Worm (Caenorhabditis elegans) whole organism, early embryonic: ENCODE measurements around the gene Y43F8C.15.
"Not testable (repeated sequence)": the region's sequence is repeated elsewhere in the genome, so short reads cannot be mapped to it uniquely, and the experiment has no call there.

Experiments
- B0310.2 ChIP-seq: sonication (generic microtip); optimal IDR thresholded peaks from 2 replicates; lab custom pipeline; 2016; ENCODE audit warnings: mild to moderate bottlenecking, missing genetic modification characterization, missing compliant biosample characterization
- F13C5.2 ChIP-seq: sonication (generic microtip); optimal IDR thresholded peaks from 2 replicates; lab custom pipeline; 2017; ENCODE audit warnings: mild to moderate bottlenecking, missing genetic modification characterization, inconsistent platforms, missing compliant biosample characterization
- aly-1 ChIP-seq: sonication (generic microtip); optimal IDR thresholded peaks from 2 replicates; lab custom pipeline; 2016; ENCODE audit warnings: missing genetic modification characterization, missing compliant biosample characterization
- ama-1 ChIP-seq: fragments of 150-350 bp; optimal IDR thresholded peaks from 2 replicates; lab custom pipeline; 2014
- ceh-13 ChIP-seq: fragments of 200-800 bp; sonication (Bioruptor generic); optimal IDR thresholded peaks from 2 replicates; lab custom pipeline; 2018; ENCODE audit warnings: mild to moderate bottlenecking, missing genetic modification characterization, missing compliant biosample characterization
- ceh-36 ChIP-seq: sonication (generic microtip); optimal IDR thresholded peaks from 2 replicates; lab custom pipeline; 2016; ENCODE audit warnings: missing genetic modification characterization, inconsistent platforms, missing compliant biosample characterization
- ets-7 ChIP-seq: sonication (generic microtip); optimal IDR thresholded peaks from 2 replicates; lab custom pipeline; 2016; ENCODE audit warnings: missing genotype, missing genetic modification characterization, missing compliant biosample characterization
- flt-1 ChIP-seq: fragments of 200-800 bp; sonication (Bioruptor generic); IDR thresholded peaks from 2 replicates; pipeline ENCODE4 v1.3.6; 2022; ENCODE audit warnings: missing genetic modification characterization, missing compliant biosample characterization
- hmbx-1 ChIP-seq: sonication (generic microtip); optimal IDR thresholded peaks from 2 replicates; lab custom pipeline; 2016; ENCODE audit warnings: mild to moderate bottlenecking, missing genetic modification characterization, missing compliant biosample characterization
- hmg-4 ChIP-seq: fragments of 200-800 bp; sonication (Bioruptor generic); optimal IDR thresholded peaks from 2 replicates; lab custom pipeline; 2018; ENCODE audit warnings: mild to moderate bottlenecking, missing genetic modification characterization, missing compliant biosample characterization
- hnd-1 ChIP-seq: sonication (generic microtip); optimal IDR thresholded peaks from 2 replicates; lab custom pipeline; 2016; ENCODE audit warnings: missing genetic modification characterization, missing compliant biosample characterization
- pes-1 ChIP-seq: fragments of 200-800 bp; sonication (Bioruptor generic); IDR thresholded peaks from 2 replicates; pipeline ENCODE4 v1.3.6; 2022; ENCODE audit warnings: missing genetic modification reagents, missing genetic modification characterization, missing compliant biosample characterization
- scrt-1 ChIP-seq: fragments of 200-800 bp; sonication (Bioruptor generic); IDR thresholded peaks from 2 replicates; pipeline ENCODE4 v1.3.6; 2022; ENCODE audit warnings: missing genetic modification characterization, missing compliant biosample characterization
- sea-1 ChIP-seq: fragments of 200-800 bp; sonication (Bioruptor generic); conservative IDR thresholded peaks from 2 replicates; pipeline ENCODE4 v1.3.6; 2022; ENCODE audit warnings: missing genetic modification characterization, missing compliant biosample characterization
- tbx-11 ChIP-seq: fragments of 200-800 bp; sonication (Bioruptor generic); IDR thresholded peaks from 2 replicates; pipeline ENCODE4 v1.3.6; 2022; ENCODE audit warnings: missing genetic modification characterization, missing compliant biosample characterization
- tbx-37 ChIP-seq: fragments of 200-800 bp; sonication (Bioruptor generic); conservative IDR thresholded peaks from 2 replicates; pipeline ENCODE4 v1.3.6; 2022; ENCODE audit warnings: missing genetic modification reagents, missing genetic modification characterization, missing compliant biosample characterization
- tra-4 ChIP-seq: sonication (generic microtip); optimal IDR thresholded peaks from 2 replicates; lab custom pipeline; 2017; ENCODE audit warnings: missing genetic modification characterization, missing compliant biosample characterization

Gene Y43F8C.15

DNA sequence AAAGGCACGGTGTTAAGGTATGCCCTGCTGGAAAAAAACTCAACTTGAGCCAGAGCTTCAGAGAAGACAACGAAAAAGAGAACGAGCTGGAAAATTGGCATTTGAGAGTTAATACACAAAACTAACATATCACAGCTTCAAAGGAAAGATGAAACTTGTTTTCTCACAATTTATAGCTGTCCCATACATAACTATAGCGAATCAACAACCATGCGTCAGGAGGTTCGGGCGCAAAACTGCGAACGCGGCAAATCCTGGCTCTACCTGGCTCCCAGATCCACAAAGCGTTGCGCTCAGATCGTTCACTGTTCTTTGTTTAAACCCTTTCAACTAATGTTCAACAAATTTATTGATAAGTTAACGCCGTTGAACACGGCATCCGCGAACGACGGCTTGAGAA, at the start of gene Y43F8C.15:
TSS of gene Y43F8C.15 (minus strand) at position 101 of the 400 bp plus-strand sequence.
- not testable (repeated sequence) for TF ChIP-seq ceh-36 (tag; lab: Kevin White, UChicago); tbx-11 (GFP tag; lab: Robert Waterston, UW); pes-1 (GFP tag; lab: Robert Waterston, UW)

DNA sequence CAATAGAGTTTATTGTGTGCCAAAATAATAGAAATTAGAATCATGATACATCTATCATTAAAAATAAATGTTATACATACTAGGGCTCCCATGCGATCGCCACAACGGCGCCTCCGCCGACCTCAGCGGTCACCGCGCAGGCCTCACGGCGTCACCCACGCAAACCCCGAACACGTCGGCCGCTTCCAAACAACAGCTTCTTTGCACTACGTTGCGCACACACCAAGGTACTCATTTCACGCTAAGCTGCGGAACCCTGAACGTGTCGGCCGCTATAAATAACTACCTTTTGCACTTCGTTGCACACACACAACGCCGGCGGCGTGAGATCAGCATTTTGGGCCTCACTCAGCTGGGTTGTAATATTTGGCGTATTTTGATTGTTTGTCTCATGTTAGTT, 48.9 kb upstream of the Y43F8C.15 start:
- TF ChIP-seq ets-7: no peak
- TF ChIP-seq tra-4: no peak
- TF ChIP-seq tbx-37: no peak
- TF ChIP-seq ama-1: no peak
- no peak for TF ChIP-seq hmbx-1 (tag; lab: Kevin White, UChicago)
- no peak for TF ChIP-seq hnd-1 (tag; lab: Kevin White, UChicago)
- no peak for TF ChIP-seq F13C5.2 (tag; lab: Kevin White, UChicago)
- TF ChIP-seq ceh-36 (tag; lab: Kevin White, UChicago): no peak
- TF ChIP-seq ceh-13 (GFP tag; lab: Kevin White, UChicago): no peak
- no peak for TF ChIP-seq hmg-4 (GFP tag; lab: Kevin White, UChicago)
- no peak for TF ChIP-seq sea-1 (GFP tag; lab: Robert Waterston, UW)
- TF ChIP-seq scrt-1 (GFP tag; lab: Robert Waterston, UW): no peak
- TF ChIP-seq flt-1 (GFP tag; lab: Robert Waterston, UW): no peak
- no peak for TF ChIP-seq aly-1 (tag; lab: Kevin White, UChicago)
- TF ChIP-seq B0310.2 (tag; lab: Kevin White, UChicago): no peak

DNA sequence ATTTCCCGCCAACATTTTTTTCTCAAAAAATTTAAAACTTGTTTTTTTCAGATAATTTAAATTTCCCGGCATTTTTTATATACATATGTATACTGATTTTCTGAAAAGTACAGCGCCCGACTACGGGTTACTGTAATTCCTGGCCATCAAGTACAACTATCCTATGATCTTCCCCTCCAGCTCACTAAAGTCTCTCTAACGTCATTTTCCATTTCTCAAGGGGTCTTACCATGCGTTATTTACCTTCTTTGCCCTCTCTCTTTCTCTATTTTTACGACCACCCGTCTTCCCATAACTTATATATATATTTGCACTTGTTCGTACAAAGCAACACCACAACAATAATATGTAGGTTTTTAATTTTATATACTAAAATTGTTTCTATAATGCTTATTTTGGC, 45.8 kb upstream of the Y43F8C.15 start, which contains the start of gene W04E12.9:
TSS of gene W04E12.9 (plus strand) at position 301 of the 400 bp plus-strand sequence.
- TF ChIP-seq F13C5.2 (tag; lab: Kevin White, UChicago) (no peak), hmg-4 (GFP tag; lab: Kevin White, UChicago) (no peak), ama-1 (no peak), sea-1 (GFP tag; lab: Robert Waterston, UW) (no peak), pes-1 (GFP tag; lab: Robert Waterston, UW) (no peak), ets-7 (no peak), ceh-13 (GFP tag; lab: Kevin White, UChicago) (no peak), aly-1 (tag; lab: Kevin White, UChicago) (no peak), tbx-37 (no peak), ceh-36 (tag; lab: Kevin White, UChicago) (no peak)

DNA sequence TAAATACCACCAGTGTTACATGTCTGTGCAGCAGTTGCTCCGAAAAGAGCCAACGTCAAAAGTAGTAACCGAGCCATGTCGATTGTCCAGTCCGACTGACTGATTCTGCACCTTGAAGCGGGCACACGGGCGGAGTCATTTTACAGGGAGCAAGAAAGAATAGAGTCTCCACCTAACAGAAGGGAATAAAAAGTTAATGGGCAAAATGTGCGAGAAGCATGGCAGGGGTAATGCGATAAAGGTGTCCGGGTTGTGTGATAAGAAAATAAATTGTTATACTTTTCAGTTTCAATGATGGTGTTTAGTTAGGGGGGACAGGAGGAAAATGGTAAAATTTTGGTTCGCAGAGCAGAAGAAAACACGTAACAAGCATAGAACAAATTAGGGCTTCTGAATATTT, 44.8 kb upstream of the Y43F8C.15 start, which contains the start of gene clec-50:
TSS of gene clec-50 (minus strand) at position 109 of the 400 bp plus-strand sequence.
- TF ChIP-seq tbx-37: no peak
- TF ChIP-seq flt-1 (GFP tag; lab: Robert Waterston, UW): no peak
- TF ChIP-seq pes-1 (GFP tag; lab: Robert Waterston, UW): no peak
- no peak for TF ChIP-seq hmg-4 (GFP tag; lab: Kevin White, UChicago)
- no peak for TF ChIP-seq hmbx-1 (tag; lab: Kevin White, UChicago)
- no peak for TF ChIP-seq scrt-1 (GFP tag; lab: Robert Waterston, UW)
- TF ChIP-seq hnd-1 (tag; lab: Kevin White, UChicago): no peak
- TF ChIP-seq ceh-36 (tag; lab: Kevin White, UChicago): no peak
- no peak for TF ChIP-seq sea-1 (GFP tag; lab: Robert Waterston, UW)
- TF ChIP-seq ets-7: no peak
- TF ChIP-seq B0310.2 (tag; lab: Kevin White, UChicago): no peak
- TF ChIP-seq ama-1: no peak
- TF ChIP-seq aly-1 (tag; lab: Kevin White, UChicago): no peak
- TF ChIP-seq tbx-11 (GFP tag; lab: Robert Waterston, UW): no peak
- no peak for TF ChIP-seq tra-4
- TF ChIP-seq F13C5.2 (tag; lab: Kevin White, UChicago): no peak
- no peak for TF ChIP-seq ceh-13 (GFP tag; lab: Kevin White, UChicago)

DNA sequence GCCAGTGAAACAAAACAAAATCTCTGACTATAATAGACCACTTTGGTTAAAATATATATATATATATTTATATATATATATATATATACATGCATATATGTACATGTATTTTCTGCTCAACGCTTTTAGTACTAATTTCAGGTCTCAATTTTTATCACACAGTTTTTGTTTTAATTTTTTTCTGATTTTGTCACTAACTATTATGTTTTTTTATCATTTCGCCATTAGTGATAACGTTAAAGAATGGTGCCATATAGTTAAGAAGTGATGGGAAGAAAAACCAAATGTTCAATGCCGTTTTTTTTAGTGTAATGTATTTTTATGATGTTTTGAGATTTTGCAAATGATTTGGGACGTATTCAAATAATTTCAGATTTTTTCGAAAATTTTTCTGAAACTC, 43.9 kb upstream of the Y43F8C.15 start:
- TF ChIP-seq F13C5.2 (tag; lab: Kevin White, UChicago) (no peak), tbx-11 (GFP tag; lab: Robert Waterston, UW) (no peak), pes-1 (GFP tag; lab: Robert Waterston, UW) (no peak), sea-1 (GFP tag; lab: Robert Waterston, UW) (no peak), ceh-13 (GFP tag; lab: Kevin White, UChicago) (no peak), tbx-37 (no peak), ama-1 (no peak), flt-1 (GFP tag; lab: Robert Waterston, UW) (no peak), hmg-4 (GFP tag; lab: Kevin White, UChicago) (no peak), scrt-1 (GFP tag; lab: Robert Waterston, UW) (no peak), B0310.2 (tag; lab: Kevin White, UChicago) (no peak), aly-1 (tag; lab: Kevin White, UChicago) (no peak), hnd-1 (tag; lab: Kevin White, UChicago) (no peak), hmbx-1 (tag; lab: Kevin White, UChicago) (no peak), tra-4 (no peak), ceh-36 (tag; lab: Kevin White, UChicago) (no peak), ets-7 (no peak)

DNA sequence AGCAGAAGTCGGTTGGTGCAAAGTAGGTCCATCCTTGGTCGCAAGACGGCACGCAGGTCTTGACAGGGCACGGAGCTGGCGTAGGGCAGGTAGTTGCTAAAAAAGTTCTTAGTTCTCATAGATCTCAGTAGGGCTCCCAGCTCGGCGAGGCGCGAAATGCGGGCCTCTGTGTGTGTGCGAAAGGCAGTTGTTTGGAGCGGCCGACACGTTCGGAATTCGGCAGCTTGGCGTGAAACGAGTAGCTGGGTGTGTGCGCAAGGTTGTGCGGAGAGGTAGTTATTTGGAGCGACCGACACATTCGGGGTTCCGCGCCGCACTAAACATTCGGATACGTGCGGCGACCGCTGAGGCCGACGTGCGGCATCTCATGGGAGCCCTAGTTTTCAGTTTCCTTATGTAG, 42.5 kb upstream of the Y43F8C.15 start:
- TF ChIP-seq tbx-11 (GFP tag; lab: Robert Waterston, UW) (no peak), hmbx-1 (tag; lab: Kevin White, UChicago) (no peak), hmg-4 (GFP tag; lab: Kevin White, UChicago) (no peak), B0310.2 (tag; lab: Kevin White, UChicago) (no peak), ceh-13 (GFP tag; lab: Kevin White, UChicago) (no peak), hnd-1 (tag; lab: Kevin White, UChicago) (no peak), aly-1 (tag; lab: Kevin White, UChicago) (no peak), flt-1 (GFP tag; lab: Robert Waterston, UW) (no peak)

DNA sequence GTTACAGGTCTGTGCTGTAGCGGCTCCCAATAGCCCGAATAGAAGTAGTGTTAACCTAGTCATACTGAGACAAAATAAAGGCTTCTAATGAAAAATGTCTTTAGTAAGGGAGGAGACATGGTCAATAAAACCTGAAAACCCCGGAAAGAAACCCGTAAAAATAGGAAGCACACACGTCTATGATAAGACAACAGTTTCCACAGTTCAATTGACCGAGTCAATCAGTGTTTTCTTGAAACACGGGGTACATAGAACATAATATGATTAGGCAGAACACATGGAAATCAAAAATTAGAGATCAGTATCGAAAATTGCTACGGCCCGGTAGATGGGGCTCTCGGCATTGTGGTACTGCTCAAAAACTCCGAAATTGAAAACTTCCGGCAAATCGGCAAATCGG, 40.7 kb upstream of the Y43F8C.15 start, which contains the start of gene clec-49:
TSS of gene clec-49 (minus strand) at position 103 of the 400 bp plus-strand sequence.
- TF ChIP-seq ceh-13 (GFP tag; lab: Kevin White, UChicago) (no peak), hmbx-1 (tag; lab: Kevin White, UChicago) (no peak), F13C5.2 (tag; lab: Kevin White, UChicago) (no peak)
